Worm (Caenorhabditis elegans): ENCODE measurements around the gene gadr-4.

Gene gadr-4

ce11 chrII:4062477-4062876 is at the start of gene gadr-4:
TSS of gene gadr-4 (minus strand) at chrII:4062577.
- TF ChIP-seq tlp-1 (tag; optimal IDR thresholded peaks at IDR 0.05), result no peak
- TF ChIP-seq ceh-8 (GFP tag; optimal IDR thresholded peaks at IDR 0.05), result no peak
- no peak for TF ChIP-seq lin-35 (GFP tag; optimal IDR thresholded peaks at IDR 0.05)
- no peak for TF ChIP-seq tbx-2 (tag; optimal IDR thresholded peaks at IDR 0.05)
- TF ChIP-seq elt-3 (tag; optimal IDR thresholded peaks at IDR 0.05), result no peak
- TF ChIP-seq pax-3 (tag; optimal IDR thresholded peaks at IDR 0.05), result no peak

- TF ChIP-seq lsy-2 (tag; optimal IDR thresholded peaks at IDR 0.05) (no peak), skn-1 (tag; optimal IDR thresholded peaks at IDR 0.05) (no peak), elt-3 (tag; optimal IDR thresholded peaks at IDR 0.05) (no peak), sup-37 (GFP tag; optimal IDR thresholded peaks at IDR 0.05) (no peak), blmp-1 (tag; optimal IDR thresholded peaks at IDR 0.05) (no peak), lin-39 (tag; optimal IDR thresholded peaks at IDR 0.05) (no peak), nhr-12 (tag; optimal IDR thresholded peaks at IDR 0.05) (no peak), C34B4.2 (tag; optimal IDR thresholded peaks at IDR 0.05) (no peak), sox-4 (tag; optimal IDR thresholded peaks at IDR 0.05) (no peak), sptf-1 (tag; optimal IDR thresholded peaks at IDR 0.05) (no peak), mep-1 (tag; optimal IDR thresholded peaks at IDR 0.05) (no peak)
Observed at ce11 chrII:4107196-4107595, 44.8 kb upstream of the gadr-4 start.

- TF ChIP-seq grh-1 (GFP tag; IDR thresholded peaks at IDR 0.05) (no peak), zip-4 (GFP tag; optimal IDR thresholded peaks at IDR 0.05) (no peak), nhr-76 (tag; optimal IDR thresholded peaks at IDR 0.05) (no peak), elt-2 (tag; optimal IDR thresholded peaks at IDR 0.05) (no peak), unc-62 (GFP tag; optimal IDR thresholded peaks at IDR 0.05) (no peak), unc-86 (tag; optimal IDR thresholded peaks at IDR 0.05) (no peak), nhr-47 (tag; optimal IDR thresholded peaks at IDR 0.05) (no peak), pqm-1 (tag; optimal IDR thresholded peaks at IDR 0.05) (no peak), nhr-11 (tag; optimal IDR thresholded peaks at IDR 0.05) (no peak), sox-4 (tag; optimal IDR thresholded peaks at IDR 0.05) (no peak), nhr-90 (tag; optimal IDR thresholded peaks at IDR 0.05; ENCODE audit: poor library complexity) (no peak), pax-3 (tag; optimal IDR thresholded peaks at IDR 0.05) (no peak), ceh-63 (GFP tag; optimal IDR thresholded peaks at IDR 0.05) (no peak), nhr-77 (tag; optimal IDR thresholded peaks at IDR 0.05) (no peak), nhr-237 (tag; optimal IDR thresholded peaks at IDR 0.05) (no peak), vab-15 (tag; optimal IDR thresholded peaks at IDR 0.05) (no peak), nhr-85 (tag) (peak; percentile 65), efl-1 (optimal IDR thresholded peaks at IDR 0.05) (no peak), efl-1 (GFP tag; optimal IDR thresholded peaks at IDR 0.05 in 1 of 2) (peak in 1 of 2 experiments; percentile 21), egl-13 (tag; optimal IDR thresholded peaks at IDR 0.05) (no peak), alr-1 (tag; optimal IDR thresholded peaks at IDR 0.05; ENCODE audit: borderline replicate concordance) (no peak), elt-3 (tag; optimal IDR thresholded peaks at IDR 0.05) (no peak), fos-1 (tag; optimal IDR thresholded peaks at IDR 0.05) (no peak), Y116A8C.19 (tag; optimal IDR thresholded peaks at IDR 0.05; ENCODE audit: borderline replicate concordance) (no peak), xbp-1 (tag; optimal IDR thresholded peaks at IDR 0.05) (no peak), efl-3 (GFP tag; optimal IDR thresholded peaks at IDR 0.05) (no peak), lin-35 (GFP tag; optimal IDR thresholded peaks at IDR 0.05) (no peak), C16A3.4 (tag; optimal IDR thresholded peaks at IDR 0.05) (no peak), ces-1 (GFP tag; optimal IDR thresholded peaks at IDR 0.05) (no peak), ets-5 (GFP tag; IDR thresholded peaks at IDR 0.05) (no peak), snu-23 (GFP tag; optimal IDR thresholded peaks at IDR 0.05) (no peak), blmp-1 (tag; optimal IDR thresholded peaks at IDR 0.05) (peak; percentile 56), ceh-8 (GFP tag; optimal IDR thresholded peaks at IDR 0.05) (no peak), lin-14 (GFP tag; optimal IDR thresholded peaks at IDR 0.05) (peak; percentile 32), ztf-11 (tag; optimal IDR thresholded peaks at IDR 0.05) (no peak)
Observed at ce11 chrII:4102723-4103122, 40.3 kb upstream of the gadr-4 start.

Data from whole organism, L1 larva.